Fruit fly (Drosophila melanogaster): Measurements from ENCODE around the gene ranshi.

The ranshi gene

DNA sequence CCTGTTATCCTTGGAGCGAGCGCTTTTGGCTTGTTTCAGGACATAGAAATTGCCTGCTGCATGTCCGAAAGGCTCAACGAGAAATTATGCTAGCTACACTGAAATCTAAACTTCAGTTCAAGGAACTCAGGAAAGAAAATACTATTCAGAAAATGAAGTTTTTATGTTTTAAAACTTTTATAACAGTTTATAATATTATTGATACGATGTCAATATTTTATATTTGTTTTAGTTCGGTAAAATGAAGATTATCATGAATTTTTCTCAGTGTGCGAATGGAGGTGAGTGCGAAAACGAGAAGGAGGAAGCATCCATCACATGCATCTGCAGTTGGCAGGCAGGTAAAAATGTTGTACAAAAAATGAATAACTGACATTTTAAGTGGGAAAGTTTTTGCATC, 16.9 kb upstream of the ranshi start (continued):
- TF ChIP-seq CG10147 (GFP tag; optimal IDR thresholded peaks at IDR 0.05), result peak; percentile 54
- TF ChIP-seq CG34224 (GFP tag; IDR thresholded peaks at IDR 0.05; ENCODE audit: partially characterized antibody), result no peak
- TF ChIP-seq Hmx (GFP tag; optimal IDR thresholded peaks at IDR 0.05), result no peak
- peak; percentile 66 for TF ChIP-seq Xbp1 (GFP tag; optimal IDR thresholded peaks at IDR 0.05)
- peak; percentile 38 for TF ChIP-seq CG2120 (GFP tag; optimal IDR thresholded peaks at IDR 0.05)
- TF ChIP-seq abd-A (tag; optimal IDR thresholded peaks at IDR 0.05), result no peak
- no peak for TF ChIP-seq CG10462 (GFP tag; optimal IDR thresholded peaks at IDR 0.05)
- peak; percentile 44 for TF ChIP-seq fd96Cb (tag; optimal IDR thresholded peaks at IDR 0.05)
- peak; percentile 71 for TF ChIP-seq CG17328 (GFP tag; IDR thresholded peaks at IDR 0.05)
- TF ChIP-seq Lpt (GFP tag; optimal IDR thresholded peaks at IDR 0.05), result no peak
- TF ChIP-seq CG8281 (tag; optimal IDR thresholded peaks at IDR 0.05), result peak; percentile 21
- no peak for TF ChIP-seq luna (GFP tag; optimal IDR thresholded peaks at IDR 0.05)
- no peak for TF ChIP-seq CG14667 (GFP tag; IDR thresholded peaks at IDR 0.05)
- TF ChIP-seq lola (GFP tag; optimal IDR thresholded peaks at IDR 0.05), result peak in 1 of 3 experiments; percentile 65
- TF ChIP-seq CG14441 (GFP tag; IDR thresholded peaks at IDR 0.05), result no peak
- TF ChIP-seq mld (GFP tag; IDR thresholded peaks at IDR 0.05; ENCODE audit: partially characterized antibody), result no peak
- 0 out of 2 replicates have a peak, but pooled peaks have one; percentile 34 for TF ChIP-seq CG43689 (GFP tag; IDR thresholded peaks at IDR 0.05)
- TF ChIP-seq CG15601 (tag; optimal IDR thresholded peaks at IDR 0.05), result peak; percentile 55
- TF ChIP-seq Opbp (GFP tag; IDR thresholded peaks at IDR 0.05; ENCODE audit: partially characterized antibody), result no peak
- TF ChIP-seq sima (GFP tag; optimal IDR thresholded peaks at IDR 0.05), result no peak
- TF ChIP-seq org-1 (GFP tag; optimal IDR thresholded peaks at IDR 0.05), result peak; percentile 49
- TF ChIP-seq CG31441 (GFP tag; IDR thresholded peaks at IDR 0.05), result peak; percentile 80
- no peak for TF ChIP-seq Nf-YC (tag; optimal IDR thresholded peaks at IDR 0.05)
- TF ChIP-seq jigr1 (GFP tag; IDR thresholded peaks at IDR 0.05), result no peak
- no peak for TF ChIP-seq Dbx (GFP tag; IDR thresholded peaks at IDR 0.05)
- no peak for TF ChIP-seq Lim3 (GFP tag; IDR thresholded peaks at IDR 0.05)
- peak; percentile 64 for TF ChIP-seq CG17385 (GFP tag; optimal IDR thresholded peaks at IDR 0.05)
- no peak for TF ChIP-seq inv (GFP tag; IDR thresholded peaks at IDR 0.05; ENCODE audit: partially characterized antibody)
- TF ChIP-seq CG10267 (tag; optimal IDR thresholded peaks at IDR 0.05), result peak; percentile 62
- TF ChIP-seq so (GFP tag; IDR thresholded peaks at IDR 0.05), result peak; percentile 65; the same call in 2 of the 3 replicates
- TF ChIP-seq CG10959 (GFP tag; IDR thresholded peaks at IDR 0.05), result peak; percentile 59; the same call in 1 of the 2 replicates
- no peak for TF ChIP-seq en (GFP tag; optimal IDR thresholded peaks at IDR 0.05)
- TF ChIP-seq Atf-2 (GFP tag; optimal IDR thresholded peaks at IDR 0.05), result no peak
- TF ChIP-seq CG6683 (GFP tag; optimal IDR thresholded peaks at IDR 0.05), result no peak
- TF ChIP-seq tio (GFP tag; optimal IDR thresholded peaks at IDR 0.05), result peak; percentile 44
- no peak for TF ChIP-seq YL-1 (GFP tag; optimal IDR thresholded peaks at IDR 0.05)
- 0 out of 2 replicates have a peak, but pooled peaks have one; percentile 22 for TF ChIP-seq CG11085 (GFP tag; IDR thresholded peaks at IDR 0.05)
- TF ChIP-seq CG34422 (GFP tag; IDR thresholded peaks at IDR 0.05), result peak; percentile 56; the same call in 2 of the 3 replicates
- peak; percentile 40 for TF ChIP-seq Nf-YB (GFP tag; optimal IDR thresholded peaks at IDR 0.05)
- no peak for TF ChIP-seq Adf1 (GFP tag; IDR thresholded peaks at IDR 0.05)
- no peak for TF ChIP-seq CG17186 (GFP tag; optimal IDR thresholded peaks at IDR 0.05)
- TF ChIP-seq CG4820 (GFP tag; optimal IDR thresholded peaks at IDR 0.05), result peak; percentile 65
- no peak for TF ChIP-seq trh (GFP tag; optimal IDR thresholded peaks at IDR 0.05)
- peak; percentile 71 for TF ChIP-seq dmrt11E (tag; optimal IDR thresholded peaks at IDR 0.05)
- no peak for TF ChIP-seq vfl (GFP tag; optimal IDR thresholded peaks at IDR 0.05)
- TF ChIP-seq CG3847 (GFP tag; IDR thresholded peaks at IDR 0.05), result no peak
- no peak for TF ChIP-seq Stat92E (GFP tag; optimal IDR thresholded peaks at IDR 0.05)
- TF ChIP-seq cato (GFP tag; optimal IDR thresholded peaks at IDR 0.05; ENCODE audit: borderline replicate concordance), result no peak
- TF ChIP-seq CG17802 (tag; optimal IDR thresholded peaks at IDR 0.05), result no peak
- TF ChIP-seq CG11247 (GFP tag; IDR thresholded peaks at IDR 0.05), result no peak
- peak; percentile 46; the same call in 1 of the 3 replicates for TF ChIP-seq croc (GFP tag; conservative IDR thresholded peaks at IDR 0.05)

All from whole organism, embryonic.